Worm (Caenorhabditis elegans) whole organism, mixed stage, embryonic: Measurements from ENCODE around the gene tag-51.

Experiments used
- M03D4.4 ChIP-seq: sonication (generic microtip); optimal IDR thresholded peaks from 2 replicates; lab custom pipeline; 2017; ENCODE audit warnings: mild to moderate bottlenecking, missing genetic modification characterization, missing compliant biosample characterization
- ceh-39 ChIP-seq: fragments of 150-350 bp; optimal IDR thresholded peaks from 2 replicates; lab custom pipeline; 2014; ENCODE audit warnings: missing biosample characterization, missing genetic modification characterization
- ceh-43 ChIP-seq: fragments of 200-800 bp; sonication (Bioruptor generic); optimal IDR thresholded peaks from 2 replicates; lab custom pipeline; 2018; ENCODE audit warnings: mild to moderate bottlenecking, missing genetic modification characterization, moderate library complexity, missing compliant biosample characterization
- ces-1 ChIP-seq: fragments of 150-350 bp; optimal IDR thresholded peaks from 2 replicates; lab custom pipeline; 2014; ENCODE audit warnings: missing biosample characterization, missing genetic modification reagents, missing genetic modification characterization
- elt-1 ChIP-seq: sonication (generic microtip); optimal IDR thresholded peaks from 2 replicates; lab custom pipeline; 2017; ENCODE audit warnings: missing genetic modification characterization, mild to moderate bottlenecking, missing compliant biosample characterization, antibody characterized with exemption, moderate library complexity, borderline replicate concordance; ENCODE audit not compliant: insufficient read depth
- lin-13 ChIP-seq: fragments of 150-350 bp; optimal IDR thresholded peaks from 2 replicates; lab custom pipeline; 2014; ENCODE audit warnings: missing biosample characterization, missing genetic modification characterization
- lsy-2 ChIP-seq: fragments of 150-350 bp; optimal IDR thresholded peaks from 2 replicates; lab custom pipeline; 2014; ENCODE audit warnings: missing biosample characterization, missing genetic modification characterization
- mls-2 ChIP-seq: sonication (generic microtip); optimal IDR thresholded peaks from 2 replicates; lab custom pipeline; 2016; ENCODE audit warnings: mild to moderate bottlenecking, missing genetic modification characterization, moderate library complexity, missing compliant biosample characterization
- nhr-12 ChIP-seq: fragments of 150-350 bp; optimal IDR thresholded peaks from 2 replicates; lab custom pipeline; 2014; ENCODE audit warnings: missing biosample characterization, missing genetic modification characterization
- unc-39 ChIP-seq: fragments of 150-350 bp; optimal IDR thresholded peaks from 2 replicates; lab custom pipeline; 2014; ENCODE audit warnings: missing biosample characterization, missing genetic modification characterization
- ztf-11 ChIP-seq: fragments of 150-350 bp; optimal IDR thresholded peaks from 2 replicates; lab custom pipeline; 2014; ENCODE audit warnings: missing biosample characterization, missing genetic modification characterization

DNA sequence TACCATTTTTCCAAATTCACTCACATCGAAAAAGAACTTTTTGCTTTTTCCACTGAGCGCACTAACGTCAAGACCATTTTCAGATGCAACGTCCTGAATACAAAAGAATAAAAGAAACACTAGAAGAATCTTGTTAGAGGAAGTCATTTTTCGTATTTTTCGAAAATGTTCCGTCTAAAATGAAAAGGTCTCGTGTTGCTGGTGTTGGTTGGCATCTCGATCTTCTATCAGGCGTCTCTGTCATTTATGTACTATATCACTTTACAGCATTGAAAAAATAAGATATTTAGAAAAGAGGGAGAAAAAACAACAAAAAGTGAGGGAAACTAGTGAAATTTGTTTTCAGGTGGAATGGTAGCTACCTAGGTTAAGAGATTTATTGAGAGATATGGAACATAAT, 12.8 kb upstream of the tag-51 start, which contains the start of gene K02F3.9:
- TF ChIP-seq elt-1 (tag; lab: Kevin White, UChicago) = no peak
- TF ChIP-seq M03D4.4 (tag; lab: Kevin White, UChicago) = no peak
- no peak for TF ChIP-seq ces-1
- no peak for TF ChIP-seq ceh-43
- no peak for TF ChIP-seq lin-13 (tag; lab: Kevin White, UChicago)
- no peak for TF ChIP-seq ztf-11 (tag; lab: Kevin White, UChicago)
- no peak for TF ChIP-seq nhr-12
- TF ChIP-seq ceh-39 (tag; lab: Kevin White, UChicago) = no peak
- no peak for TF ChIP-seq unc-39 (tag; lab: Kevin White, UChicago)
- no peak for TF ChIP-seq mls-2 (tag; lab: Kevin White, UChicago)
- no peak for TF ChIP-seq lsy-2 (tag; lab: Kevin White, UChicago)
